Worm (Caenorhabditis elegans): ENCODE measurements around the gene Y116F11B.13.
A peak's percentile ranks its signal among the peaks of the same experiment; 100 is the strongest.

Y116F11B.13 gene

ce11 chrV:19867883-19868282, 15.1 kb upstream of the Y116F11B.13 start, which contains the start of gene Y116F11B.9:
Y116F11B.9 (minus strand) TSS chrV:19867983.
- TF ChIP-seq hlh-15 (tag; optimal IDR thresholded peaks at IDR 0.05) (no peak), zip-5 (tag; optimal IDR thresholded peaks at IDR 0.05) (no peak), ceh-31 (tag; optimal IDR thresholded peaks at IDR 0.05) (no peak), hlh-30 (tag; optimal IDR thresholded peaks at IDR 0.05; ENCODE audit: insufficient read depth) (no peak), sox-4 (tag; optimal IDR thresholded peaks at IDR 0.05) (no peak), hlh-8 (tag; optimal IDR thresholded peaks at IDR 0.05) (no peak), nhr-11 (tag; optimal IDR thresholded peaks at IDR 0.05) (no peak), gmeb-2 (tag; optimal IDR thresholded peaks at IDR 0.05) (no peak), tbx-2 (tag; optimal IDR thresholded peaks at IDR 0.05) (no peak), hlh-13 (GFP tag; optimal IDR thresholded peaks at IDR 0.05) (no peak), ceh-6 (GFP tag; optimal IDR thresholded peaks at IDR 0.05) (no peak), elt-2 (tag; optimal IDR thresholded peaks at IDR 0.05) (no peak), ztf-16 (tag; optimal IDR thresholded peaks at IDR 0.05) (no peak), Y22D7AL.16 (tag; optimal IDR thresholded peaks at IDR 0.05) (no peak), madf-2 (tag; optimal IDR thresholded peaks at IDR 0.05) (no peak), K09A11.1 (tag; optimal IDR thresholded peaks at IDR 0.05; ENCODE audit: insufficient read depth) (no peak), ceh-14 (tag; optimal IDR thresholded peaks at IDR 0.05) (no peak)

- no peak for TF ChIP-seq ceh-48 (tag; optimal IDR thresholded peaks at IDR 0.05)
- TF ChIP-seq hlh-30 (tag; optimal IDR thresholded peaks at IDR 0.05; ENCODE audit: insufficient read depth): no peak
- no peak for TF ChIP-seq pha-4 (tag; optimal IDR thresholded peaks at IDR 0.05)
- TF ChIP-seq ceh-31 (tag; optimal IDR thresholded peaks at IDR 0.05): no peak
- TF ChIP-seq dve-1 (tag; optimal IDR thresholded peaks at IDR 0.05): no peak
- TF ChIP-seq nhr-11 (tag; optimal IDR thresholded peaks at IDR 0.05): no peak
- TF ChIP-seq C08G9.2 (tag; optimal IDR thresholded peaks at IDR 0.05): no peak
- TF ChIP-seq hlh-6 (tag; optimal IDR thresholded peaks at IDR 0.05): no peak
- no peak for TF ChIP-seq ceh-14 (tag; optimal IDR thresholded peaks at IDR 0.05)
- TF ChIP-seq unc-3 (GFP tag; conservative IDR thresholded peaks at IDR 0.05): no peak
- no peak for TF ChIP-seq unc-3 (tag; optimal IDR thresholded peaks at IDR 0.05)
Measured at ce11 chrV:19895250-19895649, 12.2 kb downstream of the Y116F11B.13 start, which contains the start of gene gly-4. gly-4 (minus strand) TSS chrV:19895350.

ce11 chrV:19897557-19897956, 14.5 kb downstream of the Y116F11B.13 start:
- TF ChIP-seq T23F11.4 (GFP tag; optimal IDR thresholded peaks at IDR 0.05) (no peak), nfya-1 (tag; optimal IDR thresholded peaks at IDR 0.05) (peak; percentile 75), K09A11.1 (tag; optimal IDR thresholded peaks at IDR 0.05; ENCODE audit: insufficient read depth) (no peak), hlh-30 (tag; optimal IDR thresholded peaks at IDR 0.05; ENCODE audit: insufficient read depth) (peak; percentile 17), rnt-1 (tag; optimal IDR thresholded peaks at IDR 0.05) (peak; percentile 36), ceh-18 (tag; optimal IDR thresholded peaks at IDR 0.05) (peak; percentile 56), ztf-16 (tag; optimal IDR thresholded peaks at IDR 0.05) (no peak), unc-42 (tag; optimal IDR thresholded peaks at IDR 0.05) (peak; percentile 30), C08G9.2 (tag; optimal IDR thresholded peaks at IDR 0.05) (no peak), tbx-2 (tag; optimal IDR thresholded peaks at IDR 0.05) (peak; percentile 29), ceh-31 (tag; optimal IDR thresholded peaks at IDR 0.05) (peak; percentile 49), unc-55 (GFP tag; optimal IDR thresholded peaks at IDR 0.05) (peak; percentile 81), hlh-8 (tag; optimal IDR thresholded peaks at IDR 0.05) (peak; percentile 79), hlh-13 (GFP tag; optimal IDR thresholded peaks at IDR 0.05) (no peak)

ce11 chrV:19897982-19898381, 15.0 kb downstream of the Y116F11B.13 start:
- TF ChIP-seq hlh-30 (tag; optimal IDR thresholded peaks at IDR 0.05; ENCODE audit: insufficient read depth): no peak
- TF ChIP-seq ahr-1 (tag; optimal IDR thresholded peaks at IDR 0.05): no peak
- TF ChIP-seq C08G9.2 (tag; optimal IDR thresholded peaks at IDR 0.05): no peak
- TF ChIP-seq ztf-16 (tag; optimal IDR thresholded peaks at IDR 0.05): no peak
- peak; percentile 41 for TF ChIP-seq elt-2 (tag; optimal IDR thresholded peaks at IDR 0.05)
- no peak for TF ChIP-seq sox-4 (tag; optimal IDR thresholded peaks at IDR 0.05)
- TF ChIP-seq fax-1 (tag; optimal IDR thresholded peaks at IDR 0.05): no peak
- no peak for TF ChIP-seq hlh-15 (tag; optimal IDR thresholded peaks at IDR 0.05)

- TF ChIP-seq dve-1 (tag; optimal IDR thresholded peaks at IDR 0.05) (no peak), madf-2 (tag; optimal IDR thresholded peaks at IDR 0.05) (no peak), ceh-48 (tag; optimal IDR thresholded peaks at IDR 0.05) (no peak), nhr-232 (tag; optimal IDR thresholded peaks at IDR 0.05) (no peak)
Measured at ce11 chrV:19899167-19899566, 16.2 kb downstream of the Y116F11B.13 start, which contains the start of gene Y116F11B.14. Y116F11B.14 (plus strand) TSS chrV:19899467.
